Fruit fly (Drosophila melanogaster): ENCODE results near the gene sgl.

The sgl gene

DNA sequence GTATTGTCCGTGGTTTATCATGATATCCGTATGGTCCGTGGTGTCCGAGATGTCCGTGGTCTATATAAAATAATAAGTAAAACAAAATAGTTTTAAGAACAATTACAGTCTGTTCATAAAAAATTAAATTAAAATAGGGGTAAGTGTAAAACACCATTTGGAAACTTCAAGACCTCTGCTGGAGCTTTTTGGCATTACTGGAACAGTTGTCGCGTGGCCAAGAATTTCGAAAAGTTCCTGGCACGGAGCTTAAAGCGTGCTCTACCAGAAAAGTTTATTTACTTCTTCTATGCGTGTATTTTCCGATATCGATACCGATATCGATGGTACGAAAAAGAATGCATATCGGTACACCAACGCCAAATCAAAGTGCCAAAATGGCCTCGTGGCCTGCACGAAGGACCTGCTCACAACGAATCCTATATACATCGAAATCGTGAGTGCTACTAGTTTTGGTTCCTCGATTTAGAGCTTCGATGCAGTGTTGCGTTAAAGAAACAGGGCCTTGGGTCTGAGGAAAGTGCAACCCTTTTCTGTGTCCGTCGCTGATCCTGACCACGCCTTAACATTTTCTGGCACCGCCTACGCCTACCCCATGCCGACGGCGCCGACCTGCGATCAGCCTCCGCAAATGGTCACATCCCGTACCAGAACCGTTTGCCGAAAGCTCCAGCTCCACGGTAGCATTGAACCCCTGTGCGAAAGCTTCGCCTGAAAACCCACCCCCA, 22.3 kb downstream of the sgl start (continued):
- TF ChIP-seq seq (GFP tag; IDR thresholded peaks at IDR 0.05) (peak; percentile 68; the same call in 1 of the 2 replicates), unc-4 (GFP tag; IDR thresholded peaks at IDR 0.05; ENCODE audit: partially characterized antibody) (peak; percentile 57), CG13287 (GFP tag; IDR thresholded peaks at IDR 0.05; ENCODE audit: partially characterized antibody) (peak; percentile 77), Trl (optimal IDR thresholded peaks at IDR 0.05) (no peak), Trl (GFP tag; optimal IDR thresholded peaks at IDR 0.05) (peak; percentile 16), Bgb (GFP tag; IDR thresholded peaks at IDR 0.05; ENCODE audit: partially characterized antibody) (peak; percentile 44; the same call in 1 of the 2 replicates), Scr (GFP tag; IDR thresholded peaks at IDR 0.05; ENCODE audit: partially characterized antibody) (peak; percentile 33), BEAF-32 (GFP tag; optimal IDR thresholded peaks at IDR 0.05) (peak; percentile 41), CG12071 (GFP tag; optimal IDR thresholded peaks at IDR 0.05) (no peak), Doc2 (GFP tag; IDR thresholded peaks at IDR 0.05) (no peak), Dll (GFP tag; IDR thresholded peaks at IDR 0.05; ENCODE audit: partially characterized antibody) (peak; percentile 68; the same call in 3 of the 4 replicates), Antp (GFP tag; optimal IDR thresholded peaks at IDR 0.05) (no peak), CG6689 (GFP tag; IDR thresholded peaks at IDR 0.05) (no peak), Doc3 (GFP tag; IDR thresholded peaks at IDR 0.05; ENCODE audit: partially characterized antibody) (peak; percentile 34; the same call in 2 of the 3 replicates), ftz-f1 (GFP tag; optimal IDR thresholded peaks at IDR 0.05) (peak; percentile 21), Hmr (GFP tag; optimal IDR thresholded peaks at IDR 0.05) (peak; percentile 37), CG6791 (GFP tag; IDR thresholded peaks at IDR 0.05; ENCODE audit: partially characterized antibody) (0 out of 3 replicates have a peak, but pooled peaks have one; percentile 14), Dref (GFP tag; IDR thresholded peaks at IDR 0.05) (peak; percentile 63), sd (tag; optimal IDR thresholded peaks at IDR 0.05) (peak; percentile 75), zf30C (GFP tag; optimal IDR thresholded peaks at IDR 0.05) (no peak), Sry-δ (GFP tag; optimal IDR thresholded peaks at IDR 0.05) (peak; percentile 7), Chrac-16 (GFP tag; optimal IDR thresholded peaks at IDR 0.05) (no peak), chif (GFP tag; optimal IDR thresholded peaks at IDR 0.05) (no peak), tna (GFP tag; IDR thresholded peaks at IDR 0.05; ENCODE audit: partially characterized antibody) (0 out of 2 replicates have a peak, but pooled peaks have one; percentile 43), YL-1 (GFP tag; optimal IDR thresholded peaks at IDR 0.05) (no peak), MBD-R2 (GFP tag; IDR thresholded peaks at IDR 0.05) (0 out of 2 replicates have a peak, but pooled peaks have one; percentile 39), CG11398 (GFP tag; optimal IDR thresholded peaks at IDR 0.05) (peak; percentile 5), grau (tag; optimal IDR thresholded peaks at IDR 0.05) (no peak), CG34224 (GFP tag; IDR thresholded peaks at IDR 0.05; ENCODE audit: partially characterized antibody) (peak; percentile 60), gt (GFP tag; IDR thresholded peaks at IDR 0.05) (no peak), hbn (GFP tag; IDR thresholded peaks at IDR 0.05; ENCODE audit: partially characterized antibody) (peak; percentile 37; the same call in 1 of the 2 replicates), zen2 (GFP tag; IDR thresholded peaks at IDR 0.05; ENCODE audit: partially characterized antibody) (peak; percentile 20; the same call in 1 of the 3 replicates), CG8478 (optimal IDR thresholded peaks at IDR 0.05) (peak; percentile 1), cg (GFP tag; optimal IDR thresholded peaks at IDR 0.05) (peak; percentile 13), Deaf1 (tag; optimal IDR thresholded peaks at IDR 0.05) (peak; percentile 20), Dad (GFP tag; optimal IDR thresholded peaks at IDR 0.05) (no peak), CG16813 (GFP tag; IDR thresholded peaks at IDR 0.05; ENCODE audit: partially characterized antibody) (peak; percentile 27; the same call in 1 of the 3 replicates), vnd (GFP tag; IDR thresholded peaks at IDR 0.05; ENCODE audit: partially characterized antibody) (peak; percentile 46; the same call in 1 of the 3 replicates), Max (GFP tag; optimal IDR thresholded peaks at IDR 0.05) (no peak), hkb (optimal IDR thresholded peaks at IDR 0.05) (no peak), hkb (GFP tag; IDR thresholded peaks at IDR 0.05) (0 out of 2 replicates have a peak, but pooled peaks have one; percentile 14), amos (GFP tag; IDR thresholded peaks at IDR 0.05; ENCODE audit: partially characterized antibody) (peak; percentile 47; the same call in 1 of the 2 replicates), CG1832 (GFP tag; optimal IDR thresholded peaks at IDR 0.05) (no peak), Ets65A (GFP tag) (peak; percentile 34), Med (GFP tag) (peak; percentile 51), stwl (tag; optimal IDR thresholded peaks at IDR 0.05) (peak; percentile 33), HLH4C (GFP tag; IDR thresholded peaks at IDR 0.05; ENCODE audit: partially characterized antibody) (peak; percentile 66)

Measured in whole organism, embryonic.